Fruit fly (Drosophila melanogaster): ENCODE data around the gene IleRS.

The IleRS gene

dm6 chr3L:22266535-22266934, 21.9 kb upstream of the IleRS start, which contains the start of gene CG11523 (continued):
- 0 out of 3 replicates have a peak, but pooled peaks have one; percentile 11 for TF ChIP-seq CG11560 (tag; IDR thresholded peaks at IDR 0.05)
- TF ChIP-seq CG9797 (GFP tag; optimal IDR thresholded peaks at IDR 0.05) = peak; percentile 61
- TF ChIP-seq Sin3A (optimal IDR thresholded peaks at IDR 0.05) = no peak
- no peak for TF ChIP-seq CG8388 (GFP tag; optimal IDR thresholded peaks at IDR 0.05)
- TF ChIP-seq fd102C (GFP tag; optimal IDR thresholded peaks at IDR 0.05) = no peak
- TF ChIP-seq zfh2 (GFP tag; optimal IDR thresholded peaks at IDR 0.05) = peak; percentile 26
- no peak for TF ChIP-seq oc (tag; optimal IDR thresholded peaks at IDR 0.05)
- TF ChIP-seq knrl (GFP tag; IDR thresholded peaks at IDR 0.05; ENCODE audit: partially characterized antibody) = peak; percentile 22; the same call in 1 of the 3 replicates
- TF ChIP-seq HLHmδ (GFP tag; optimal IDR thresholded peaks at IDR 0.05) = peak; percentile 38
- peak; percentile 46; the same call in 1 of the 3 replicates for TF ChIP-seq CG2199 (GFP tag; IDR thresholded peaks at IDR 0.05)
- no peak for TF ChIP-seq Lhr (GFP tag; optimal IDR thresholded peaks at IDR 0.05)
- TF ChIP-seq ci (GFP tag; IDR thresholded peaks at IDR 0.05) = no peak
- TF ChIP-seq eyg (GFP tag; optimal IDR thresholded peaks at IDR 0.05) = no peak
- no peak for TF ChIP-seq E2f1 (GFP tag; IDR thresholded peaks at IDR 0.05)
- TF ChIP-seq dysf (GFP tag; IDR thresholded peaks at IDR 0.05) = no peak
- no peak for TF ChIP-seq CG2202 (tag; optimal IDR thresholded peaks at IDR 0.05)
- TF ChIP-seq CG32532 (GFP tag; IDR thresholded peaks at IDR 0.05) = 0 out of 2 replicates have a peak, but pooled peaks have one; percentile 24
- TF ChIP-seq CTCF (GFP tag; optimal IDR thresholded peaks at IDR 0.05) = peak; percentile 72
- peak; percentile 88 for TF ChIP-seq CG3995 (GFP tag; optimal IDR thresholded peaks at IDR 0.05)
- TF ChIP-seq Nf-YA (GFP tag; IDR thresholded peaks at IDR 0.05) = no peak
- no peak for TF ChIP-seq chm (GFP tag; IDR thresholded peaks at IDR 0.05)
- TF ChIP-seq inv (GFP tag; IDR thresholded peaks at IDR 0.05; ENCODE audit: partially characterized antibody) = no peak
- no peak for TF ChIP-seq pb (GFP tag; optimal IDR thresholded peaks at IDR 0.05)
- no peak for TF ChIP-seq ap (GFP tag; IDR thresholded peaks at IDR 0.05)
- peak; percentile 32 for TF ChIP-seq sug (tag; optimal IDR thresholded peaks at IDR 0.05)

- peak; percentile 64; the same call in 3 of the 4 replicates for TF ChIP-seq Dll (GFP tag; IDR thresholded peaks at IDR 0.05; ENCODE audit: partially characterized antibody)
- peak; percentile 69 for TF ChIP-seq CG14710 (tag; optimal IDR thresholded peaks at IDR 0.05)
- TF ChIP-seq CG34224 (GFP tag; IDR thresholded peaks at IDR 0.05; ENCODE audit: partially characterized antibody) = peak; percentile 56; the same call in 2 of the 3 replicates
- TF ChIP-seq tgo (GFP tag; IDR thresholded peaks at IDR 0.05) = 0 out of 3 replicates have a peak, but pooled peaks have one; percentile 25
- TF ChIP-seq CG33213 (GFP tag; optimal IDR thresholded peaks at IDR 0.05) = peak; percentile 6
- TF ChIP-seq CG18011 (GFP tag; optimal IDR thresholded peaks at IDR 0.05) = peak; percentile 22
- peak; percentile 26; the same call in 1 of the 2 replicates for TF ChIP-seq crol (GFP tag; IDR thresholded peaks at IDR 0.05)
- 0 out of 3 replicates have a peak, but pooled peaks have one; percentile 36 for TF ChIP-seq CG7963 (GFP tag; IDR thresholded peaks at IDR 0.05; ENCODE audit: partially characterized antibody)
- TF ChIP-seq salm (tag; optimal IDR thresholded peaks at IDR 0.05) = no peak
- TF ChIP-seq CG12391 (tag; optimal IDR thresholded peaks at IDR 0.05) = peak; percentile 15
- peak; percentile 96 for TF ChIP-seq CTCF (GFP tag; optimal IDR thresholded peaks at IDR 0.05)
- TF ChIP-seq CG17385 (GFP tag; optimal IDR thresholded peaks at IDR 0.05) = peak; percentile 9
- TF ChIP-seq dati (GFP tag; IDR thresholded peaks at IDR 0.05) = no peak
- peak; percentile 24 for TF ChIP-seq CG2120 (GFP tag; optimal IDR thresholded peaks at IDR 0.05)
- TF ChIP-seq ATbp (GFP tag; optimal IDR thresholded peaks at IDR 0.05) = no peak
- TF ChIP-seq jigr1 (GFP tag; IDR thresholded peaks at IDR 0.05) = no peak; the same call in 2 of the 3 replicates
- TF ChIP-seq NfI (GFP tag; optimal IDR thresholded peaks at IDR 0.05) = peak; percentile 24
- TF ChIP-seq NC2α (GFP tag; optimal IDR thresholded peaks at IDR 0.05) = no peak
- TF ChIP-seq Deaf1 (tag; optimal IDR thresholded peaks at IDR 0.05) = peak; percentile 43
- no peak for TF ChIP-seq CG1024 (GFP tag; IDR thresholded peaks at IDR 0.05)
- TF ChIP-seq CG34422 (GFP tag; IDR thresholded peaks at IDR 0.05) = peak; percentile 44; the same call in 1 of the 3 replicates
- TF ChIP-seq CHES-1-like (GFP tag; optimal IDR thresholded peaks at IDR 0.05) = peak; percentile 63
- no peak for TF ChIP-seq klu (GFP tag; IDR thresholded peaks at IDR 0.05)
- peak; percentile 61; the same call in 2 of the 3 replicates for TF ChIP-seq CG16813 (GFP tag; IDR thresholded peaks at IDR 0.05; ENCODE audit: partially characterized antibody)
- peak; percentile 85 for TF ChIP-seq CG15514 (GFP tag; optimal IDR thresholded peaks at IDR 0.05)
- no peak for TF ChIP-seq CG12104 (GFP tag; optimal IDR thresholded peaks at IDR 0.05)
Observed at dm6 chr3L:22267248-22267957, 21.1 kb upstream of the IleRS start, which contains the start of gene Csp. Csp (plus strand) TSS chr3L:22267382.

All from whole organism, embryonic.